Fruit fly (Drosophila melanogaster): ENCODE data around the gene chb.

chb gene

DNA sequence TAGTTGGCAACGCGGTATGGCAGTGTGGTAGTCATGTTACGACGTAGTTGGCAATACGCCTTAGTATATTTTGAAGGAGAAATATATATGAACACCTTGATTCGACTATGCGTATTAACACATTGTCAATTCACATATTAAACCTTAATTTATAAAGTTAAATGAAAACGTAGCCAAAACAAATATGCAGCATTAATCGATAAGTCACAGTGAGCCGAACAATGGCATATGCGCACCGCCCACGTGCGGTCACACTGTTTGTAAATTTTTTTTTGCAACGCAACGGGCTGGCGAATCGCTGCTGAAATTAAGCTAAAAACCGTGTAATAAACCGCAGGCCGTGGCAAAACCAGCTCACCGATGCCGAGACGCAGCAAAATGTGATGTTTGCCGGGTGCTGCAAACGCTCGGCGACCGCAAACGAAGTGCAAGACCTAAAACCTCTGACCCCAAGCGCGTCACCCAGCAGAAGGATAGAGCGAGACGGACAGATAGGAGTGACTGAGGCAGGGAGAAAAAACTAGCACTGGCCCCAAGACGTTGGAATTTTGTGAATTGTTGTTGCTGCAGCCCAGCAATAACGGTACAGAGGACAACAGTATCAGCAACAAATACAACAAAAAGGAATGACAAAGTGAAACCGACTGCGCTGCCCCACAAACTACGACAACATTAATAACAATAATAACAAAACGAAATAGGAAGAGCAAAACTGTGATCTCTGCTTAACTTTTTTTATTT lies 3.0 kb downstream of the chb start:
- TF ChIP-seq pan (optimal IDR thresholded peaks at IDR 0.05) (no peak), Sp1 (GFP tag; optimal IDR thresholded peaks at IDR 0.05) (peak; percentile 5), Hr78 (GFP tag; optimal IDR thresholded peaks at IDR 0.05) (no peak), Rel (GFP tag; optimal IDR thresholded peaks at IDR 0.05) (no peak), Rel (tag; optimal IDR thresholded peaks at IDR 0.05) (peak; percentile 79), N (GFP tag; optimal IDR thresholded peaks at IDR 0.05) (no peak), rgr (GFP tag; optimal IDR thresholded peaks at IDR 0.05) (no peak), Myc (optimal IDR thresholded peaks at IDR 0.05) (peak; percentile 84), CG9705 (GFP tag; optimal IDR thresholded peaks at IDR 0.05) (no peak), br (GFP tag; optimal IDR thresholded peaks at IDR 0.05) (peak; percentile 17), fru (GFP tag; optimal IDR thresholded peaks at IDR 0.05) (no peak)

DNA sequence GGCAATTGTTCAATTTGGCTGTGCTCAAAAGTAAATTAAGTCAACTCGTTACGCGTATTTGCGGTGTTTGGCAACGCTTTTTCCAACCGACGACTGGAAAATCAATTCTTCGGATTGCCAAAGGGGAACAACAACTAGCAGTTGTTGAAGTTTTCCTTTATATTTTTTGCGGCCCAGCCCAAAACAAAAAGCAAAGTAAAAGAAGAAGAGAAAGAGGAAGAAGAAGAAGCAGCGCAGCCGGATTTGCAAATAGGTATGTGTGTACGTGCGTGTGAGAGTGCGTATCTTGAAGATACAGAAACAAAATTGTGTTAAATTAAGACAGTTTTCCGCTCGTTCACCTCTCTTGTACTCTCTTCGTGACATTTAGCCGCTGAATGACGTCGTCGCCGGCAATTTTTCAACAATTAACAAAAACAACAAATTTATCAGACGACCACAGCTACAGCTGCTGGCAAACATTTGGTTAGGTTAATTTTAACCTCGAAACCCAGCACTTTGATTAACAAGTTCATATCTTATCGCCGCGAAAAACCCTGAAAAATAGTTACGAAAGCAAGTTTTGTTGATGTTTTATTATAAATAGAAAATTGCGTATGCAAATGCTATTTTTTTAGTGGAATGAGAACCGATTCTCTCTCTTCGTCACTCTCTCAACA lies 3.8 kb downstream of the chb start:
- TF ChIP-seq woc (GFP tag; optimal IDR thresholded peaks at IDR 0.05): no peak
- TF ChIP-seq pan (optimal IDR thresholded peaks at IDR 0.05): no peak
- no peak for TF ChIP-seq Dif (GFP tag; optimal IDR thresholded peaks at IDR 0.05; ENCODE audit: partially characterized antibody)
- no peak for TF ChIP-seq fru (GFP tag; optimal IDR thresholded peaks at IDR 0.05)
- no peak for TF ChIP-seq Myc (optimal IDR thresholded peaks at IDR 0.05)
- TF ChIP-seq dl (GFP tag; optimal IDR thresholded peaks at IDR 0.05; ENCODE audit: insufficient read depth in 1 of 2, partially characterized antibody in 2 of 2): no peak
- no peak for TF ChIP-seq lola (GFP tag; optimal IDR thresholded peaks at IDR 0.05)
- TF ChIP-seq sage (GFP tag; optimal IDR thresholded peaks at IDR 0.05): no peak
- no peak for TF ChIP-seq CG9705 (GFP tag; optimal IDR thresholded peaks at IDR 0.05)
- no peak for TF ChIP-seq OdsH (GFP tag; optimal IDR thresholded peaks at IDR 0.05)
- TF ChIP-seq Abd-B (GFP tag; optimal IDR thresholded peaks at IDR 0.05): no peak
- TF ChIP-seq h (GFP tag; optimal IDR thresholded peaks at IDR 0.05): no peak
- TF ChIP-seq GATAd (GFP tag; optimal IDR thresholded peaks at IDR 0.05): no peak
- no peak for TF ChIP-seq Mio (GFP tag; optimal IDR thresholded peaks at IDR 0.05)
- no peak for TF ChIP-seq Jra (GFP tag; optimal IDR thresholded peaks at IDR 0.05)
- TF ChIP-seq CrebA (GFP tag; optimal IDR thresholded peaks at IDR 0.05; ENCODE audit: borderline replicate concordance): no peak
- TF ChIP-seq Sp1 (GFP tag; optimal IDR thresholded peaks at IDR 0.05): no peak
- no peak for TF ChIP-seq rgr (GFP tag; optimal IDR thresholded peaks at IDR 0.05)

DNA sequence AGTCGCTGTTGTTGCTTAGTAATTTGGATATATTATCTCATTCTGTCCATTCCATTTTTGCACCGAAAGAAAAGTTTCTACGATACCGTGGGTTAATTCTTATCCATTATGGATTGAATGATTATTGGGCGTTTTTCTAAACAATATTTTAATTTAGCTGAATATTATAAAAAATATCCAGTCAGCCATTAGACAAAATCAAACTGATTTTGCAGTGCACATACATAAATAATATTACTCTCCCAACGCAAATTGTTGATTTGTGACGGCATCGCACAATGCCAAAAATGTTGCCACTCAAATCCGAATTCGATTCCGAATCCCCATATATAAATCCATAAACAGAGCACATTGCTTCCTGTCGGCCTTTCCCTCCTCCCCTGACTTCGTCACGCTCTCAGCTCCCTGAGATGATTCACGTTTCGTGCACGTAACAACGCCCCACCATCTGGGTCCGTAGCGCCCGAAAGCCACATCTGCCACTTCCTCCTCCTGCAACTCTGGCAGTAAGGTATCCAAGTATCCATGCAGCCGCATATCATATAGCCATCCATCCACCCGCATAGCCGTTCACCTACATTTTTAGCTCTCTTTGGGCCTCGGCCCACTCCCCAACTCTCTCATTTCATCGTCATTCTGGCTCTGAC lies 4.4 kb downstream of the chb start:
- TF ChIP-seq psq (GFP tag; optimal IDR thresholded peaks at IDR 0.05) (no peak), fru (GFP tag; optimal IDR thresholded peaks at IDR 0.05) (peak; percentile 62), CG9705 (GFP tag; optimal IDR thresholded peaks at IDR 0.05) (no peak), tai (GFP tag; optimal IDR thresholded peaks at IDR 0.05) (no peak), dmrt93B (GFP tag; optimal IDR thresholded peaks at IDR 0.05) (peak; percentile 19), N (GFP tag; optimal IDR thresholded peaks at IDR 0.05) (no peak), dl (GFP tag; optimal IDR thresholded peaks at IDR 0.05; ENCODE audit: insufficient read depth in 1 of 2, partially characterized antibody in 2 of 2) (no peak), brk (GFP tag; optimal IDR thresholded peaks at IDR 0.05) (peak; percentile 38), CrebA (GFP tag; optimal IDR thresholded peaks at IDR 0.05; ENCODE audit: borderline replicate concordance) (no peak), Hnf4 (GFP tag; optimal IDR thresholded peaks at IDR 0.05) (no peak), foxo (GFP tag; optimal IDR thresholded peaks at IDR 0.05) (peak in 1 of 2 experiments; percentile 68), Hr78 (GFP tag; optimal IDR thresholded peaks at IDR 0.05) (no peak), Hr83 (GFP tag; optimal IDR thresholded peaks at IDR 0.05; ENCODE audit: poor library complexity, severe bottlenecking) (no peak), Abd-B (GFP tag; optimal IDR thresholded peaks at IDR 0.05) (no peak), Mio (GFP tag; optimal IDR thresholded peaks at IDR 0.05) (no peak), h (GFP tag; optimal IDR thresholded peaks at IDR 0.05) (peak; percentile 73), br (GFP tag; optimal IDR thresholded peaks at IDR 0.05) (peak; percentile 47), woc (GFP tag; optimal IDR thresholded peaks at IDR 0.05) (peak; percentile 31), dsf (GFP tag; optimal IDR thresholded peaks at IDR 0.05; ENCODE audit: borderline replicate concordance) (no peak), CG32264 (GFP tag; optimal IDR thresholded peaks at IDR 0.05) (no peak), pan (optimal IDR thresholded peaks at IDR 0.05) (no peak), rgr (GFP tag; optimal IDR thresholded peaks at IDR 0.05) (peak; percentile 77), ey (GFP tag; optimal IDR thresholded peaks at IDR 0.05) (peak; percentile 61), sv (GFP tag; optimal IDR thresholded peaks at IDR 0.05) (peak; percentile 53), Jra (GFP tag; optimal IDR thresholded peaks at IDR 0.05) (no peak), Myc (optimal IDR thresholded peaks at IDR 0.05) (no peak), Vsx2 (GFP tag; optimal IDR thresholded peaks at IDR 0.05; ENCODE audit: partially characterized antibody) (no peak), sage (GFP tag; optimal IDR thresholded peaks at IDR 0.05) (no peak), OdsH (GFP tag; optimal IDR thresholded peaks at IDR 0.05) (peak; percentile 66), usp (GFP tag; optimal IDR thresholded peaks at IDR 0.05) (no peak), GATAd (GFP tag; optimal IDR thresholded peaks at IDR 0.05) (no peak), Rel (GFP tag; optimal IDR thresholded peaks at IDR 0.05) (no peak), Rel (tag; optimal IDR thresholded peaks at IDR 0.05) (no peak), lola (GFP tag; optimal IDR thresholded peaks at IDR 0.05) (no peak), jim (GFP tag; optimal IDR thresholded peaks at IDR 0.05) (no peak), Sp1 (GFP tag; optimal IDR thresholded peaks at IDR 0.05) (peak; percentile 41), Dfd (GFP tag; optimal IDR thresholded peaks at IDR 0.05) (no peak), HLH106 (tag; optimal IDR thresholded peaks at IDR 0.05) (peak; percentile 64), Dif (GFP tag; optimal IDR thresholded peaks at IDR 0.05; ENCODE audit: partially characterized antibody) (no peak)

Measured in whole organism, wandering third instar larva.